Worm (Caenorhabditis elegans): ENCODE results near the gene ints-5.

Gene ints-5

DNA sequence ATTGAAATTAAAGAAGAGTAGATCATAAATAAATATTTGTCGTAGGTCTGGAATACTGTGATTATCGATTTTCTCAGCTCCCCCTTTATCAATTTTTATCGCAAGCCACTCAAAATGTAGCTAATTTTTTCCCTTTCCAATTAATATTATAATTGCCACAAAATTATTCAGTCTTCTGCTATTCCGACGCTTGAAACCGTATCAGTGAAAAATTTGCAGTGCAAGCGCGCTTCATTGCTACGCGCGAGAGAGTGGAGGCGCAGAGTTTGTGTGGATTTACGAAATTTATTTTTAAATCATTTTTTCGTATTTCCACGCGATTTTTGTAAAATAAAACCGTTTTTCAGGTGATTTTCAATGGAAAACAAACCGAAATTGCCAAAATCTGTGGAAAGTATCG, at the start of gene ints-5:
TSS of gene ints-5 (plus strand) at position 348 of the 400 bp plus-strand sequence.
- no peak for TF ChIP-seq nhr-76 (tag; optimal IDR thresholded peaks at IDR 0.05)
- TF ChIP-seq unc-120 (tag; optimal IDR thresholded peaks at IDR 0.05; ENCODE audit: poor library complexity, severe bottlenecking), result no peak
- no peak for TF ChIP-seq snpc-4 (tag; optimal IDR thresholded peaks at IDR 0.05)
- TF ChIP-seq ham-2 (GFP tag; optimal IDR thresholded peaks at IDR 0.05), result no peak
- TF ChIP-seq lin-13 (tag; optimal IDR thresholded peaks at IDR 0.05), result no peak
- no peak for TF ChIP-seq ceh-83 (GFP tag; optimal IDR thresholded peaks at IDR 0.05)
- peak; percentile 36 for TF ChIP-seq nhr-237 (tag; optimal IDR thresholded peaks at IDR 0.05)
- no peak for TF ChIP-seq sptf-1 (tag; optimal IDR thresholded peaks at IDR 0.05)
- TF ChIP-seq pha-4 (tag; optimal IDR thresholded peaks at IDR 0.05), result peak; percentile 31

DNA sequence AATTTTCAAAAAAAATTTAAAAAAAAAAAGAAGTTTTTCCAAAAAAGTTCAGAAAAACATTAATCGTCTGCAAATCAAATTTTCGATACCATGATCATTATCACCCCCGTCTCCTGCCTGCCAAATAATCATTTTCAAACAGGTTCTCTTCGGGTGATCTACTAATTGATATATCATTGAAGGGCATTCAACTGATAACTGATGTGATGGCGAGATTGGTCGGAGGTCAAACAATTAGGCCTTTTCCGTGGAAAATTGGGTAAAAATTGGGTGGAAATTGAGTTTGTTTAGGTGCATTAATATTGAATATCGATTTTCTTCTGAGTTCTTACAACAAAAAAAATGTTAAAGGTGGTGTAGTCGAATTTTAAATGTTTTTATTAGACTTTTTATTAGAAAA, 46.6 kb upstream of the ints-5 start, which contains the start of gene Y51A2D.18:
TSS of gene Y51A2D.18 (minus strand) at position 101 of the 400 bp plus-strand sequence.
- TF ChIP-seq snpc-4 (tag; optimal IDR thresholded peaks at IDR 0.05), result no peak
- TF ChIP-seq M03D4.4 (tag; optimal IDR thresholded peaks at IDR 0.05), result no peak
- no peak for TF ChIP-seq flh-1 (GFP tag; optimal IDR thresholded peaks at IDR 0.05)
- TF ChIP-seq drap-1 (GFP tag; optimal IDR thresholded peaks at IDR 0.05), result no peak
- TF ChIP-seq blmp-1 (tag; optimal IDR thresholded peaks at IDR 0.05), result no peak
- TF ChIP-seq lin-32 (GFP tag; optimal IDR thresholded peaks at IDR 0.05), result no peak
- no peak for TF ChIP-seq mab-5 (tag; optimal IDR thresholded peaks at IDR 0.05)
- TF ChIP-seq zip-8 (tag; optimal IDR thresholded peaks at IDR 0.05), result no peak
- no peak for TF ChIP-seq lin-13 (tag; optimal IDR thresholded peaks at IDR 0.05)
- no peak for TF ChIP-seq ham-2 (GFP tag; optimal IDR thresholded peaks at IDR 0.05)
- no peak for TF ChIP-seq ceh-39 (tag; optimal IDR thresholded peaks at IDR 0.05)
- no peak for TF ChIP-seq lsy-2 (tag; optimal IDR thresholded peaks at IDR 0.05)
- TF ChIP-seq hlh-1 (tag; optimal IDR thresholded peaks at IDR 0.05), result no peak
- no peak for TF ChIP-seq nhr-76 (tag; optimal IDR thresholded peaks at IDR 0.05)
- TF ChIP-seq cnd-1 (tag; optimal IDR thresholded peaks at IDR 0.05), result no peak
- no peak for TF ChIP-seq unc-120 (tag; optimal IDR thresholded peaks at IDR 0.05; ENCODE audit: poor library complexity, severe bottlenecking)
- TF ChIP-seq mls-2 (tag; optimal IDR thresholded peaks at IDR 0.05), result no peak
- TF ChIP-seq bed-3 (GFP tag; optimal IDR thresholded peaks at IDR 0.05), result no peak
- no peak for TF ChIP-seq sem-2 (GFP tag; optimal IDR thresholded peaks at IDR 0.05)

DNA sequence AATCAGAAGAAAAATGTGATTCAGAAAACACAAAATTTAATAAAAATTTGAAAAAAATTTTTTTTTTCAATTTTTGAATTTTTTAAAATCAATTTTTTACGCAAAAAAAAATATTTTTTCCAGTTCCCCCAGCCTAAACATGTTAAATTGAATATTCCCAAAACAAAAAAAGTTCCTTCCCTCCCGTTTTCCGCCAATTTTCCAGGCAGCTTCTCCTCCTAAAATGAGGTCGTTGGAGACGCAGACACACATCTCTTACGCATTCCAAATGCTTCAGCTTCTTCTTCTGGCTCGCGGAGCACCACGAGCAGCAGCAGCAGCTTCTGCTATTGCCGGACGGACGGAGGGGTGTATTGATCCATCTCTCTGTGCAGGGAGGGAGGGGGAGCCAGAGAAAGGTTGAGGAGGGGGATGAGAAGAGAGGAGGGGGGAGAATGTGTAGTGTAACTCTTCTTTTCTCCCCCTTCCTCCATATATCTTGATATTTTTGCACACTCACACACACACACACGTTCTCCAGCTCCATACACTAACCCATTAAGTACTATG, 43.4 kb upstream of the ints-5 start:
- no peak for TF ChIP-seq lin-13 (tag; optimal IDR thresholded peaks at IDR 0.05)
- no peak for TF ChIP-seq pha-4 (tag; optimal IDR thresholded peaks at IDR 0.05)
- TF ChIP-seq mab-5 (tag; optimal IDR thresholded peaks at IDR 0.05), result no peak
- no peak for TF ChIP-seq nhr-28 (tag; optimal IDR thresholded peaks at IDR 0.05)
- TF ChIP-seq snpc-4 (tag; optimal IDR thresholded peaks at IDR 0.05), result no peak
- TF ChIP-seq ces-1 (GFP tag; optimal IDR thresholded peaks at IDR 0.05), result peak; percentile 45
- no peak for TF ChIP-seq zip-8 (tag; optimal IDR thresholded peaks at IDR 0.05)
- TF ChIP-seq nhr-2 (tag; optimal IDR thresholded peaks at IDR 0.05), result no peak
- TF ChIP-seq nhr-76 (tag; optimal IDR thresholded peaks at IDR 0.05), result no peak
- TF ChIP-seq unc-120 (tag; optimal IDR thresholded peaks at IDR 0.05; ENCODE audit: poor library complexity, severe bottlenecking), result peak; percentile 90
- no peak for TF ChIP-seq flh-1 (GFP tag; optimal IDR thresholded peaks at IDR 0.05)
- TF ChIP-seq mls-2 (tag; optimal IDR thresholded peaks at IDR 0.05), result peak; percentile 17
- peak; percentile 71 for TF ChIP-seq drap-1 (GFP tag; optimal IDR thresholded peaks at IDR 0.05)
- TF ChIP-seq cnd-1 (tag; optimal IDR thresholded peaks at IDR 0.05), result no peak
- peak; percentile 59 for TF ChIP-seq hlh-1 (tag; optimal IDR thresholded peaks at IDR 0.05)
- TF ChIP-seq M03D4.4 (tag; optimal IDR thresholded peaks at IDR 0.05), result peak; percentile 26
- peak; percentile 19 for TF ChIP-seq unc-62 (GFP tag; optimal IDR thresholded peaks at IDR 0.05)

DNA sequence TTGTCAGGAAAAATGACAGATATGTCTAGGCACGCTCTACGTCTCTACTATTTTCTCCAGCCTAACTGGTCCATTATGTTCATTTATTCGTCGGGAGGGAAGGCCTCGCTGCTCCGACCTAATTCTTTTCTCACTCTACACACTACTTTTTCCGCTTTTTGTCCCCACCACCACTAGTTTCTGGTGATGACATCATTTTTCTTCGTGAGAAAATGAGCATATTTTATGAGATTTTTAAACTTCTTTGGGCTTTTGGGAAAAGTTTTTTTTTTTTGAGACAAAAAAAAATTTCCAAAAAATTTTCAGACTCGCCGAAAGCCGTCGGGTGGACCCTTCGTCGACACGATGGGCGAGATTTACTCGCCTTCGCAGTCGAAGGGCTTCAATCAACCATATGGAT, 41.8 kb upstream of the ints-5 start, which contains the start of gene slo-1:
TSS of gene slo-1 (plus strand) at position 301 of the 400 bp plus-strand sequence.
- TF ChIP-seq ztf-11 (tag; optimal IDR thresholded peaks at IDR 0.05) (no peak), sptf-1 (tag; optimal IDR thresholded peaks at IDR 0.05) (no peak), hlh-1 (tag; optimal IDR thresholded peaks at IDR 0.05) (no peak), ceh-43 (GFP tag; optimal IDR thresholded peaks at IDR 0.05) (no peak), ces-1 (GFP tag; optimal IDR thresholded peaks at IDR 0.05) (peak; percentile 42), unc-39 (tag; optimal IDR thresholded peaks at IDR 0.05) (no peak), unc-120 (tag; optimal IDR thresholded peaks at IDR 0.05; ENCODE audit: poor library complexity, severe bottlenecking) (no peak), ham-2 (GFP tag; optimal IDR thresholded peaks at IDR 0.05) (no peak)

DNA sequence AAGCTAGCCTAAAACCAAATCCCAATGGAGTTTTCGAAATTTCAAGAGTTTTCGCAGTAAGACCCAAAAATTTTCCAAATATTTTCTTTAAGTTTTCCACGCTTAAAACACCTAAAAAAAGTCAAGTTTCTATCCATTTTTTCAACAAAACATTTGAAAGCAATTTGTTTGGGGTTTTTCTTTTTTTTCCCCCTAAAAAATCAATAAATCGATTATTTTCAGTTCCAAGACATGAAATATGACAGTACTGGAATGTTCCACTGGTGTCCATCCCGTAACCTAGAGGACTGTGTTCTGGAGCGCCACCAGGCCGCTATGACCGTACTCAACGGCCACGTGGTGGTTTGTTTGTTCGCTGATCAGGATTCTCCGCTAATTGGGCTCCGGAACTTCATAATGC, 29.1 kb upstream of the ints-5 start:
- TF ChIP-seq nhr-76 (tag; optimal IDR thresholded peaks at IDR 0.05), result no peak
- no peak for TF ChIP-seq elt-3 (tag; optimal IDR thresholded peaks at IDR 0.05)
- TF ChIP-seq ces-1 (GFP tag; optimal IDR thresholded peaks at IDR 0.05), result no peak
- TF ChIP-seq nhr-28 (tag; optimal IDR thresholded peaks at IDR 0.05), result no peak
- TF ChIP-seq mep-1 (tag; optimal IDR thresholded peaks at IDR 0.05), result no peak

Data from whole organism, mixed stage, embryonic.